Fruit fly (Drosophila melanogaster): ENCODE results near the gene CG13471.

CG13471 gene

DNA sequence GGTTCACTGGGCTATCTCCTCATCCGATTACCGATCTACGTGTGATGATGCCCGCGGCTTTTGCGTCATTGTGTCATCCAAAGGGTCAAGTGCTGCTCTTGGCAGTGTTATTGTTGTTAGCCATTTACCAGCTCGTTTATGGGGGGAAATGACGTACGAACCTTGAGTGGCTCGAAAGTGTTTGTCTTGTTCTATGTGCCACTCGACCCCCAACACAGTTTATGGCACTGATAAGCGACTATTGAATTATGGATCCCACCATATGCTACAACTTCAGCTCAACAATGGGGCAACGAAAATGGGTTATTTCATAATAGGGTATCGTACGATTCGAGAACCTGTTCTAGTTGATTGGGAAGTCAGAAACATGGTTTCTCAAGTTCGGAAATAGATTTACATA lies 46.0 kb upstream of the CG13471 start:
- TF ChIP-seq Ets98B (GFP tag; IDR thresholded peaks at IDR 0.05): no peak
- TF ChIP-seq CG8301 (tag; optimal IDR thresholded peaks at IDR 0.05): no peak
- no peak for TF ChIP-seq CG34367 (tag; optimal IDR thresholded peaks at IDR 0.05)
- TF ChIP-seq Pif1B (GFP tag; optimal IDR thresholded peaks at IDR 0.05): no peak
- TF ChIP-seq Pif1A (GFP tag; optimal IDR thresholded peaks at IDR 0.05): no peak
- TF ChIP-seq CG4496 (GFP tag; IDR thresholded peaks at IDR 0.05): no peak
- no peak for TF ChIP-seq CG15710 (tag; optimal IDR thresholded peaks at IDR 0.05)
- TF ChIP-seq CG32121 (GFP tag; IDR thresholded peaks at IDR 0.05): no peak
- TF ChIP-seq CG10348 (GFP tag; IDR thresholded peaks at IDR 0.05): no peak
- TF ChIP-seq CG12605 (GFP tag; IDR thresholded peaks at IDR 0.05): no peak
- no peak for TF ChIP-seq CG14655 (GFP tag; optimal IDR thresholded peaks at IDR 0.05)
- no peak for TF ChIP-seq EcR (GFP tag; optimal IDR thresholded peaks at IDR 0.05)

DNA sequence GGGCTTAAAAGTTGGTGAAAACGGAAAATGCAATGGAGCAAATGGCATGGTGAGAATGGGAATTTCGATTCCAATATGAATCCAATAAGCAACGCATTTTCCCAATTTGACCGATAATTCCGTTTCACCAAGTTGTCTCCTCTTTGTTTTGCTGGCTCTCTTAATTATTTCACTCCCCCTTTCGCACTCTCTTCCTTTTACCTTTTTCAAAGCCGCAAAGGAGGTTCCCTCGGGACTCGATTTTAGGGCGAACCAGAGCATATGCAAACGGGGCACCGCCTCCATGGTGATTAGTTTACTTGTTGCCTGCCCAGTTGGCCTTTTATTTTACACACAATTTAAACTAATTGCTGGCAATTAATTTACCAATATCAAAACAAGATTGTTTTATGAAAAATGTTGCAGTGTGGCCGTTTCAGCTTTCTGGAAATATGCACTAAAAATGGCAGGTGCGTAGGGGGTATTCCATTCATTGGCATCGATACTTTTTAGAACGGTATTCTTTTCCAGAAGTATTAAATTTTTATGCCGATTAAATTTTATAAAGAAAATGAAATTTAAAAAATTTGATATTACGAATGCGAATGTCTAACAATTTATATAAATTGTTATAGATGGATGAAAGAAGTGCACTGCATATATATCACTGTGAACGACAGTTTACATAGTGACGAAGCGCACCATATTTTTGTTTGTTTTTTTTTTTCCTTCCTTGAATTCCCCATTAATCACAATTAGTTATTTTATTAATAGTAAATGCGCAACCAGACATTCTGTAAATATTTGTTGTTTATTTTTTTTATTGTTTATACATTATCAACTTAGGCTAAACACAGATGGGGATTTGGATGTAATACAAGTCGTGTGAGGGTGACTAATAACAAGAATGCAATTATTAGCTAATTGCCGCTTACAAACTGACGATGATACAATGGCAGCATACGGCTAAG lies 42.7 kb upstream of the CG13471 start, which contains the start of gene mop:
Gene mop, minus strand, starts transcription at position 419 of the 950 bp plus-strand sequence.
- 0 out of 3 replicates have a peak, but pooled peaks have one; percentile 7 for TF ChIP-seq CG4496 (GFP tag; IDR thresholded peaks at IDR 0.05)
- no peak for TF ChIP-seq Snoo (tag; optimal IDR thresholded peaks at IDR 0.05)
- no peak for TF ChIP-seq CG8301 (tag; optimal IDR thresholded peaks at IDR 0.05)
- no peak for TF ChIP-seq Pif1B (GFP tag; optimal IDR thresholded peaks at IDR 0.05)
- no peak for TF ChIP-seq CG12605 (GFP tag; IDR thresholded peaks at IDR 0.05)
- no peak for TF ChIP-seq EcR (GFP tag; optimal IDR thresholded peaks at IDR 0.05)
- TF ChIP-seq CG17806 (tag; optimal IDR thresholded peaks at IDR 0.05): no peak
- TF ChIP-seq CG10348 (GFP tag; IDR thresholded peaks at IDR 0.05): no peak
- no peak for TF ChIP-seq Pif1A (GFP tag; optimal IDR thresholded peaks at IDR 0.05)
- TF ChIP-seq CG15710 (tag; optimal IDR thresholded peaks at IDR 0.05): no peak
- TF ChIP-seq CG13204 (GFP tag; optimal IDR thresholded peaks at IDR 0.05): no peak
- TF ChIP-seq CG9948 (tag; optimal IDR thresholded peaks at IDR 0.05): no peak
- TF ChIP-seq CG34367 (tag; optimal IDR thresholded peaks at IDR 0.05): no peak
- TF ChIP-seq D1 (tag; optimal IDR thresholded peaks at IDR 0.05): no peak
- 0 out of 3 replicates have a peak, but pooled peaks have one; percentile 5 for TF ChIP-seq fd96Ca (GFP tag; IDR thresholded peaks at IDR 0.05)
- TF ChIP-seq Ets98B (GFP tag; IDR thresholded peaks at IDR 0.05): no peak; the same call in 1 of the 2 replicates
- TF ChIP-seq rn (GFP tag; IDR thresholded peaks at IDR 0.05): 0 out of 2 replicates have a peak, but pooled peaks have one; percentile 20
- peak; percentile 54; the same call in 1 of the 2 replicates for TF ChIP-seq CG32121 (GFP tag; IDR thresholded peaks at IDR 0.05)
- TF ChIP-seq CG14655 (GFP tag; optimal IDR thresholded peaks at IDR 0.05): no peak
- no peak for TF ChIP-seq CG8159 (tag; optimal IDR thresholded peaks at IDR 0.05)
- no peak for TF ChIP-seq gl (tag; optimal IDR thresholded peaks at IDR 0.05)

DNA sequence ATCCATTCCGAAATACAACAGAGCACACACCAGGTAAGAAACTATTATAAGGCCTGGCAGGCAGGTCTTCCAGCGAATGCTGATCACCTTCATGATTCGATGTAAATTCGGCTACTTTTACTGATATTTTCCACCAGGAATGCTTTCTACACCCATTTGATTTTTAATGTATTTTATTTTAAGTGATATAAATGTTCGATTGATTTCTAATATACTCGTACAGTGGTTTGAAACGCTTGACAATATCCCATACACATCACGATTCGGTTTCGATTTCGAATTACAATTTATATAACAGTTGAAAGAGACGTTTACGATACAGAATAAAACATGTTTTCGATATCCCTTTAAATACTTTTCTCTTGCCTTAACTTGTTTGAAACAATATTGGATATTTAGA lies 35.9 kb upstream of the CG13471 start, which contains the start of gene Mgat4b:
Gene Mgat4b, minus strand, starts transcription at position 101 of the 400 bp plus-strand sequence.
- TF ChIP-seq Snoo (tag; optimal IDR thresholded peaks at IDR 0.05) (no peak), CG34367 (tag; optimal IDR thresholded peaks at IDR 0.05) (no peak), EcR (GFP tag; optimal IDR thresholded peaks at IDR 0.05) (no peak), Pif1A (GFP tag; optimal IDR thresholded peaks at IDR 0.05) (no peak), CG32121 (GFP tag; IDR thresholded peaks at IDR 0.05) (no peak), CG8301 (tag; optimal IDR thresholded peaks at IDR 0.05) (no peak), CG4496 (GFP tag; IDR thresholded peaks at IDR 0.05) (no peak), D1 (tag; optimal IDR thresholded peaks at IDR 0.05) (no peak), CG14655 (GFP tag; optimal IDR thresholded peaks at IDR 0.05) (no peak), CG12605 (GFP tag; IDR thresholded peaks at IDR 0.05) (no peak), Pif1B (GFP tag; optimal IDR thresholded peaks at IDR 0.05) (no peak)

DNA sequence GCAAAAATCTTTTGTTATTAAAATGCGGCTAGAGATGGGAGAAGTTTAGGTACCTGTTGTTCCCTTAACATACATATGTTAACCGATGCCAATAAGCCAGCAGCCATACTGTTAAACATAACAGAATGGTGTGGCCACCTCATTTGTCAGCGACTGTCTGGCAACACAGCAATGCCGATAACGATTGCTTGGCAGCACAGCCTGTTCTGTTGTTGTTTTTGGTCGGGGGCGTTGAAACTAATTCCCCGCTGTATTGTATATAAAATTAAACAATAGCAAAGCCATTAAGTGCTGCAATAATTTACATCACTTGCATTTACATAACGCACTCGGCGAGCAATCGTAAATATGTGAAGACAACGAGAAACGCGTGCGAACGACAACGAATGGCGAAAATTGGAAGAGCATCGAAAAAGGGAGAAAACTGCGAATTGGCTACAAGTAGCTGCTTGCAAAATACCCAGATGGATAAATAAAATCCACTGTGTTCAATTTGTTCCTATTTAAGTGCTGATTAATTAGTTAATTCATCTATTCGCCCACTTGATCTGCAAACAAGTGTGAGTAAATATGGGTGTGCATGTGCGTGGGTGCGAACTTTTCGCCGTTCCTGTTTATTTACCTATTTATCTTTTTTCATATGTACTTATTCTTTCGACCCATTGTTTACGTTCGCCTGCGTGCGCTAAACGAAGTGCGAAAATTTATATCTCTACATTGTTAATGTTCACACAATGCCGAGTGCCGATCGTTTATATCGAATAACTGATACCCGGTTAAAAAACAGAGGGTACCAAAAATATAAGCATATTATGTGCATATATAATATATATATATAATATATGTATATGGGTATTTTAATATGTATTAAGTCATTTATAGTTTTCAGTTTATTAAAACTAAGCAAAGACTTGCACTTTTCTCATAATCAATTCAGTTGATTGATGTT lies 28.8 kb upstream of the CG13471 start, which contains the start of the genes Tsen34 and Mgat4a:
Gene Tsen34, minus strand, starts transcription at position 8 of the 949 bp plus-strand sequence.
Gene Mgat4a, plus strand, starts transcription at position 192 of the 949 bp plus-strand sequence.
- no peak for TF ChIP-seq D1 (tag; optimal IDR thresholded peaks at IDR 0.05)
- no peak for TF ChIP-seq fd96Ca (GFP tag; IDR thresholded peaks at IDR 0.05)
- no peak for TF ChIP-seq CG15710 (tag; optimal IDR thresholded peaks at IDR 0.05)
- TF ChIP-seq CG12605 (GFP tag; IDR thresholded peaks at IDR 0.05): 0 out of 2 replicates have a peak, but pooled peaks have one; percentile 43
- TF ChIP-seq CG4496 (GFP tag; IDR thresholded peaks at IDR 0.05): no peak
- TF ChIP-seq Snoo (tag; optimal IDR thresholded peaks at IDR 0.05): no peak
- peak; percentile 5 for TF ChIP-seq CG17806 (tag; optimal IDR thresholded peaks at IDR 0.05)
- TF ChIP-seq CG8301 (tag; optimal IDR thresholded peaks at IDR 0.05): no peak
- no peak for TF ChIP-seq rn (GFP tag; IDR thresholded peaks at IDR 0.05)
- no peak for TF ChIP-seq CG13204 (GFP tag; optimal IDR thresholded peaks at IDR 0.05)
- TF ChIP-seq gl (tag; optimal IDR thresholded peaks at IDR 0.05): peak; percentile 38
- TF ChIP-seq Ets98B (GFP tag; IDR thresholded peaks at IDR 0.05): peak; percentile 26
- TF ChIP-seq CG9948 (tag; optimal IDR thresholded peaks at IDR 0.05): no peak
- TF ChIP-seq EcR (GFP tag; optimal IDR thresholded peaks at IDR 0.05): peak; percentile 74
- TF ChIP-seq CG10348 (GFP tag; IDR thresholded peaks at IDR 0.05): no peak
- TF ChIP-seq CG8159 (tag; optimal IDR thresholded peaks at IDR 0.05): no peak
- TF ChIP-seq CG32121 (GFP tag; IDR thresholded peaks at IDR 0.05): no peak
- no peak for TF ChIP-seq CG34367 (tag; optimal IDR thresholded peaks at IDR 0.05)
- TF ChIP-seq Pif1A (GFP tag; optimal IDR thresholded peaks at IDR 0.05): no peak

Data from whole organism, pupa.